Fruit fly (Drosophila melanogaster) whole organism, prepupa: ENCODE measurements around the gene CG43915.

Source experiments
- CG6808 ChIP-seq: fragments of 200-800 bp; sonication (Bioruptor generic); optimal IDR thresholded peaks from 3 replicates; lab custom pipeline; 2017; ENCODE audit warnings: missing biosample characterization, missing genetic modification characterization, mild to moderate bottlenecking, moderate library complexity, missing genetic modification reagents
- CG7368 ChIP-seq: fragments of 200-800 bp; sonication (Bioruptor generic); optimal IDR thresholded peaks from 3 replicates; lab custom pipeline; 2016; ENCODE audit warnings: missing biosample characterization, missing genetic modification characterization
- CG8119 ChIP-seq: fragments of 200-800 bp; sonication (Bioruptor generic); IDR thresholded peaks from 3 replicates; pipeline ENCODE4 v1.3.6; 2022; ENCODE audit warnings: missing biosample characterization, missing genetic modification characterization
- Eip75B ChIP-seq: fragments of 200-800 bp; sonication (Bioruptor generic); optimal IDR thresholded peaks from 3 replicates; lab custom pipeline; 2016; ENCODE audit warnings: missing biosample characterization, missing genetic modification characterization
- Eip78C ChIP-seq: fragments of 200-800 bp; sonication (Bioruptor generic); peaks from one replicate; lab custom pipeline; 2016; ENCODE audit warnings: missing biosample characterization, missing genetic modification characterization
- Gug ChIP-seq: fragments of 200-800 bp; sonication (Bioruptor generic); IDR thresholded peaks from 2 replicates; pipeline ENCODE4 v1.3.6; 2022; ENCODE audit warnings: missing biosample characterization, missing genetic modification characterization
- Hr39 ChIP-seq: fragments of 200-800 bp; sonication (Bioruptor generic); optimal IDR thresholded peaks from 2 replicates; lab custom pipeline; 2016; ENCODE audit warnings: missing biosample characterization, missing genetic modification characterization
- OdsH ChIP-seq: fragments of 200-800 bp; sonication (Bioruptor generic); optimal IDR thresholded peaks from 3 replicates; lab custom pipeline; 2016; ENCODE audit warnings: missing biosample characterization, missing genetic modification characterization
- Smox ChIP-seq: fragments of 200-800 bp; sonication (Bioruptor generic); optimal IDR thresholded peaks from 3 replicates; lab custom pipeline; 2016; ENCODE audit warnings: missing biosample characterization, missing genetic modification characterization
- Sox15 ChIP-seq: fragments of 200-800 bp; sonication (Bioruptor generic); optimal IDR thresholded peaks from 3 replicates; lab custom pipeline; 2016; ENCODE audit warnings: missing biosample characterization, missing genetic modification characterization
- cyc ChIP-seq: fragments of 200-800 bp; sonication (Bioruptor generic); optimal IDR thresholded peaks from 3 replicates; lab custom pipeline; 2016; ENCODE audit warnings: missing biosample characterization, missing genetic modification characterization

dm6 chr3L:3929968-3930767, 42.5 kb upstream of the CG43915 start:
- TF ChIP-seq Hr39 (no peak), Smox (GFP tag; lab: Kevin White, UChicago) (no peak), OdsH (GFP tag; lab: Kevin White, UChicago) (no peak), CG6808 (no peak), Eip78C (GFP tag; lab: Kevin White, UChicago) (no peak), Eip75B (GFP tag; lab: Kevin White, UChicago) (no peak), CG8119 (GFP tag; lab: Robert Waterston, UW) (no peak), Gug (GFP tag; lab: Robert Waterston, UW) (no peak), Sox15 (no peak), CG7368 (GFP tag; lab: Kevin White, UChicago) (no peak), cyc (no peak)
